Worm (Caenorhabditis elegans) whole organism, late embryonic: ENCODE data around the gene B0547.2.

Experiments used
- ceh-2 ChIP-seq: sonication (generic microtip); optimal IDR thresholded peaks from 2 replicates; lab custom pipeline; 2016; ENCODE audit warnings: missing genotype, missing genetic modification characterization, missing compliant biosample characterization
- dmd-4 ChIP-seq: sonication (generic microtip); optimal IDR thresholded peaks from 2 replicates; lab custom pipeline; 2016; ENCODE audit warnings: borderline replicate concordance, missing genetic modification characterization, missing compliant biosample characterization
- lin-11 ChIP-seq: fragments of 200-800 bp; sonication (Bioruptor generic); optimal IDR thresholded peaks from 2 replicates; lab custom pipeline; 2018; ENCODE audit warnings: mild to moderate bottlenecking, missing genetic modification characterization, missing compliant biosample characterization
- mec-3 ChIP-seq: sonication (generic microtip); optimal IDR thresholded peaks from 2 replicates; lab custom pipeline; 2016; ENCODE audit warnings: borderline replicate concordance, missing genetic modification characterization, missing compliant biosample characterization
- nhr-11 ChIP-seq: fragments of 150-350 bp; optimal IDR thresholded peaks from 2 replicates; lab custom pipeline; 2014; ENCODE audit warnings: missing biosample characterization, missing genetic modification characterization
- npax-4 ChIP-seq: sonication (generic microtip); optimal IDR thresholded peaks from 2 replicates; lab custom pipeline; 2016; ENCODE audit warnings: missing genetic modification characterization, missing compliant biosample characterization
- pag-3 ChIP-seq: sonication (generic microtip); optimal IDR thresholded peaks from 2 replicates; lab custom pipeline; 2016; ENCODE audit warnings: missing compliant biosample characterization, missing genetic modification characterization, borderline replicate concordance
- sdc-2 ChIP-seq: sonication (generic microtip); optimal IDR thresholded peaks from 2 replicates; lab custom pipeline; 2016; ENCODE audit warnings: missing genotype, missing genetic modification characterization, missing compliant biosample characterization
- unc-3 ChIP-seq, 2 experiments: fragments of 200-800 bp in 1 of 2; sonication (Bioruptor generic) in 1 of 2; sonication (generic microtip) in 1 of 2; conservative IDR thresholded peaks in 1 of 2; optimal IDR thresholded peaks in 1 of 2; 2 replicates each; pipeline versions ENCODE4 v1.3.6 to Lab custom; 2016 to 2022; ENCODE audit warnings: missing compliant biosample characterization in 2 of 2, missing genetic modification characterization in 2 of 2, missing genetic modification reagents in 1 of 2
- unc-42 ChIP-seq: sonication (generic microtip); optimal IDR thresholded peaks from 2 replicates; lab custom pipeline; 2016; ENCODE audit warnings: missing genotype, missing genetic modification characterization, missing compliant biosample characterization

ce11 chrIV:5598515-5599132 lies 47.2 kb upstream of the B0547.2 start:
- TF ChIP-seq npax-4 (tag; lab: Kevin White, UChicago) (no peak), pag-3 (no peak), sdc-2 (tag; lab: Kevin White, UChicago) (no peak), ceh-2 (tag; lab: Kevin White, UChicago) (no peak), unc-3 (GFP tag; conservative IDR thresholded peaks at IDR 0.05; lab: Robert Waterston, UW) (no peak), unc-3 (tag; optimal IDR thresholded peaks at IDR 0.05; lab: Kevin White, UChicago) (no peak), dmd-4 (tag; lab: Kevin White, UChicago) (no peak), unc-42 (tag; lab: Kevin White, UChicago) (no peak), lin-11 (tag; lab: Kevin White, UChicago) (no peak), nhr-11 (tag; lab: Kevin White, UChicago) (no peak), mec-3 (tag; lab: Kevin White, UChicago) (no peak)
